Fruit fly (Drosophila melanogaster): ENCODE results near the gene orb2.

Gene orb2

dm6 chr3L:8912332-8912731, 41.9 kb downstream of the orb2 start, which contains the start of the genes Tsp66E and mfr (continued):
- TF ChIP-seq pdm3 (GFP tag; optimal IDR thresholded peaks at IDR 0.05) (no peak), Smox (GFP tag; optimal IDR thresholded peaks at IDR 0.05) (no peak), Sox15 (GFP tag; optimal IDR thresholded peaks at IDR 0.05) (no peak), Lpt (GFP tag; optimal IDR thresholded peaks at IDR 0.05) (peak; percentile 37), Sox102F (GFP tag; optimal IDR thresholded peaks at IDR 0.05) (peak; percentile 52), Ets96B (tag; optimal IDR thresholded peaks at IDR 0.05) (no peak), dsx (GFP tag; optimal IDR thresholded peaks at IDR 0.05; ENCODE audit: poor library complexity, severe bottlenecking) (no peak), vri (GFP tag; optimal IDR thresholded peaks at IDR 0.05) (no peak), ss (GFP tag; optimal IDR thresholded peaks at IDR 0.05) (peak in 1 of 2 experiments; percentile 37), CG8632 (GFP tag; optimal IDR thresholded peaks at IDR 0.05) (no peak), CG32006 (GFP tag; optimal IDR thresholded peaks at IDR 0.05) (no peak), CG10631 (GFP tag; optimal IDR thresholded peaks at IDR 0.05) (no peak), spab (GFP tag; optimal IDR thresholded peaks at IDR 0.05) (no peak), OdsH (GFP tag; optimal IDR thresholded peaks at IDR 0.05) (no peak), Blimp-1 (GFP tag; optimal IDR thresholded peaks at IDR 0.05) (peak; percentile 4), Met (GFP tag; optimal IDR thresholded peaks at IDR 0.05) (no peak), Hr39 (GFP tag; optimal IDR thresholded peaks at IDR 0.05) (no peak), CG8119 (GFP tag; IDR thresholded peaks at IDR 0.05) (peak; percentile 52; the same call in 2 of the 3 replicates), CG16779 (tag; optimal IDR thresholded peaks at IDR 0.05) (peak; percentile 30), fd85E (GFP tag; optimal IDR thresholded peaks at IDR 0.05) (peak; percentile 5), acj6 (GFP tag; optimal IDR thresholded peaks at IDR 0.05) (no peak), svp (GFP tag) (peak; percentile 61), Eip75B (GFP tag; optimal IDR thresholded peaks at IDR 0.05) (peak; percentile 36), Eip78C (GFP tag) (no peak), topi (GFP tag; optimal IDR thresholded peaks at IDR 0.05) (no peak)

dm6 chr3L:8905100-8905499, 49.2 kb downstream of the orb2 start, which contains the start of gene TrpA1:
Gene TrpA1 (minus strand): TSS chr3L:8905200.
- TF ChIP-seq CG10669 (GFP tag; optimal IDR thresholded peaks at IDR 0.05) = no peak
- TF ChIP-seq vri (GFP tag; optimal IDR thresholded peaks at IDR 0.05) = no peak
- TF ChIP-seq lz (GFP tag; optimal IDR thresholded peaks at IDR 0.05) = no peak
- no peak for TF ChIP-seq CG34406 (GFP tag; optimal IDR thresholded peaks at IDR 0.05)
- TF ChIP-seq esn (GFP tag; optimal IDR thresholded peaks at IDR 0.05) = no peak
- TF ChIP-seq CG10631 (GFP tag; optimal IDR thresholded peaks at IDR 0.05) = no peak
- TF ChIP-seq dac (GFP tag; optimal IDR thresholded peaks at IDR 0.05) = no peak
- TF ChIP-seq CG8632 (GFP tag; optimal IDR thresholded peaks at IDR 0.05) = no peak
- TF ChIP-seq Met (GFP tag; optimal IDR thresholded peaks at IDR 0.05) = no peak
- TF ChIP-seq CG6792 (GFP tag; optimal IDR thresholded peaks at IDR 0.05) = no peak
- no peak for TF ChIP-seq Lpt (GFP tag; optimal IDR thresholded peaks at IDR 0.05)
- no peak for TF ChIP-seq CG3032 (tag; optimal IDR thresholded peaks at IDR 0.05)
- no peak for TF ChIP-seq CG6163 (GFP tag; IDR thresholded peaks at IDR 0.05)
- no peak for TF ChIP-seq eg (GFP tag; IDR thresholded peaks at IDR 0.05)
- TF ChIP-seq CG6276 (GFP tag; optimal IDR thresholded peaks at IDR 0.05) = no peak
- TF ChIP-seq fd59A (GFP tag; optimal IDR thresholded peaks at IDR 0.05) = no peak
- no peak for TF ChIP-seq CG11902 (GFP tag; optimal IDR thresholded peaks at IDR 0.05)
- no peak for TF ChIP-seq Smox (GFP tag; optimal IDR thresholded peaks at IDR 0.05)
- no peak for TF ChIP-seq OdsH (GFP tag; optimal IDR thresholded peaks at IDR 0.05)
- no peak for TF ChIP-seq fkh (GFP tag; optimal IDR thresholded peaks at IDR 0.05)

DNA sequence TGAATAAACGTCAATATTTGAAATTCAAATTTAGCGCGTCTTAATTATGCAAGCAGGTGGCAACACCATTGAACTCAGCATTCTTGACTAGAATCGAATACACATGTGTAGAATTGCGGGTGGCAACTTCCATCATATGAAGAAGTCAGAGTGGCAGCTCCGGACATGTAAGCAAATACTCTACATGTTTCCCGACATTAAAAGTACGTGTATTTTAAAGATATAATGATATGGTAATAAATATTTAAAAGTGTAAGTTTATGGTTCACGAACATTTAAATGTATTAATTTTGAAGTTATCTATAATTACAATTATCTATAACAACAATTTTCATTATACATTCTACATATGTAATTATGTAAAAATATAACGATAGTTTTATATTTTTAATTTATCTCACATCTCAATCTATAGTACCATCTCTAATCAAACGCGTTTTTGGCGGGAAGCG, 63.1 kb downstream of the orb2 start, which contains the start of gene Mcm7:
Mcm7 (plus strand) TSS at position 430 of the 452 bp plus-strand sequence.
- no peak for TF ChIP-seq CG8632 (GFP tag; optimal IDR thresholded peaks at IDR 0.05)
- TF ChIP-seq net (GFP tag; optimal IDR thresholded peaks at IDR 0.05) = no peak
- TF ChIP-seq OdsH (GFP tag; optimal IDR thresholded peaks at IDR 0.05) = no peak
- TF ChIP-seq Ets96B (tag; optimal IDR thresholded peaks at IDR 0.05) = no peak
- TF ChIP-seq CG15336 (GFP tag; IDR thresholded peaks at IDR 0.05) = no peak
- no peak for TF ChIP-seq Sox102F (GFP tag; optimal IDR thresholded peaks at IDR 0.05)
- no peak for TF ChIP-seq dsx (GFP tag; optimal IDR thresholded peaks at IDR 0.05; ENCODE audit: poor library complexity, severe bottlenecking)
- TF ChIP-seq spab (GFP tag; optimal IDR thresholded peaks at IDR 0.05) = no peak
- no peak for TF ChIP-seq lz (GFP tag; optimal IDR thresholded peaks at IDR 0.05)
- no peak for TF ChIP-seq svp (GFP tag)
- no peak for TF ChIP-seq CG8319 (GFP tag; optimal IDR thresholded peaks at IDR 0.05)
- TF ChIP-seq Sox15 (GFP tag; optimal IDR thresholded peaks at IDR 0.05) = no peak
- TF ChIP-seq Eip75B (GFP tag; optimal IDR thresholded peaks at IDR 0.05) = no peak

Measured in whole organism, prepupa.